Worm (Caenorhabditis elegans): ENCODE results near the gene acr-9.

The acr-9 gene

ce11 chrX:13687111-13687512 is 40.4 kb upstream of the acr-9 start (continued):
- no peak for TF ChIP-seq lag-1 (GFP tag; IDR thresholded peaks at IDR 0.05)
- no peak for TF ChIP-seq let-526 (GFP tag; IDR thresholded peaks at IDR 0.05)
- peak; percentile 34 for TF ChIP-seq K12H6.12 (tag; optimal IDR thresholded peaks at IDR 0.05)
- no peak for TF ChIP-seq hsf-1 (GFP tag; IDR thresholded peaks at IDR 0.05)
- TF ChIP-seq F22D6.2 (tag; optimal IDR thresholded peaks at IDR 0.05): no peak
- TF ChIP-seq dox-1 (GFP tag; IDR thresholded peaks at IDR 0.05): peak; percentile 77; the same call in 1 of the 2 replicates
- no peak for TF ChIP-seq egrh-3 (GFP tag; IDR thresholded peaks at IDR 0.05)
- no peak for TF ChIP-seq die-1 (tag; optimal IDR thresholded peaks at IDR 0.05)
- TF ChIP-seq ztf-6 (GFP tag; IDR thresholded peaks at IDR 0.05): no peak
- peak; percentile 45 for TF ChIP-seq nhr-80 (tag; optimal IDR thresholded peaks at IDR 0.05)
- no peak for TF ChIP-seq madf-6 (GFP tag; IDR thresholded peaks at IDR 0.05)
- TF ChIP-seq F57A8.1 (GFP tag; optimal IDR thresholded peaks at IDR 0.05): no peak
- TF ChIP-seq F52B5.7 (tag; optimal IDR thresholded peaks at IDR 0.05): no peak
- TF ChIP-seq ztf-26 (tag; optimal IDR thresholded peaks at IDR 0.05): no peak
- TF ChIP-seq efl-1 (GFP tag; optimal IDR thresholded peaks at IDR 0.05): no peak
- TF ChIP-seq T07F8.4 (tag; optimal IDR thresholded peaks at IDR 0.05): no peak
- TF ChIP-seq tbp1 (GFP tag; optimal IDR thresholded peaks at IDR 0.05): peak; percentile 10
- TF ChIP-seq F33H1.4 (GFP tag; IDR thresholded peaks at IDR 0.05): no peak
- TF ChIP-seq let-607 (tag; optimal IDR thresholded peaks at IDR 0.05): peak; percentile 54 to 71
- peak; percentile 40 for TF ChIP-seq chd-7 (tag; optimal IDR thresholded peaks at IDR 0.05)
- TF ChIP-seq nfyb-1 (GFP tag; IDR thresholded peaks at IDR 0.05): peak; percentile 42; the same call in 1 of the 2 replicates
- peak; percentile 29; the same call in 1 of the 2 replicates for TF ChIP-seq K11D2.4 (GFP tag; IDR thresholded peaks at IDR 0.05)
- no peak for TF ChIP-seq Y95B8A.8 (GFP tag; IDR thresholded peaks at IDR 0.05)
- TF ChIP-seq ZK185.1 (tag; optimal IDR thresholded peaks at IDR 0.05; ENCODE audit: poor library complexity, severe bottlenecking): no peak
- TF ChIP-seq aptf-3 (GFP tag; IDR thresholded peaks at IDR 0.05): no peak
- TF ChIP-seq C06A6.2 (GFP tag; conservative IDR thresholded peaks at IDR 0.05): 0 out of 2 replicates have a peak, but pooled peaks have one; percentile 27
- no peak for TF ChIP-seq ccch-3 (GFP tag; optimal IDR thresholded peaks at IDR 0.05)
- peak; percentile 14; the same call in 1 of the 2 replicates for TF ChIP-seq rcor-1 (GFP tag; IDR thresholded peaks at IDR 0.05)
- peak; percentile 55 for TF ChIP-seq attf-5 (GFP tag; optimal IDR thresholded peaks at IDR 0.05)
- no peak for TF ChIP-seq zim-3 (tag; optimal IDR thresholded peaks at IDR 0.05)
- TF ChIP-seq aptf-2 (GFP tag; conservative IDR thresholded peaks at IDR 0.05): no peak
- TF ChIP-seq repo-1 (tag; optimal IDR thresholded peaks at IDR 0.05): no peak
- TF ChIP-seq egl-44 (GFP tag; IDR thresholded peaks at IDR 0.05): 0 out of 2 replicates have a peak, but pooled peaks have one; percentile 42
- no peak for TF ChIP-seq mcd-1 (GFP tag; IDR thresholded peaks at IDR 0.05)
- TF ChIP-seq F57C9.4 (tag; optimal IDR thresholded peaks at IDR 0.05): no peak
- TF ChIP-seq lin-40 (tag; optimal IDR thresholded peaks at IDR 0.05): peak; percentile 50
- no peak for TF ChIP-seq tbx-9 (tag; optimal IDR thresholded peaks at IDR 0.05; ENCODE audit: borderline replicate concordance)

- TF ChIP-seq nhr-80 (tag; optimal IDR thresholded peaks at IDR 0.05) (peak; percentile 41), ceh-79 (tag; optimal IDR thresholded peaks at IDR 0.05) (no peak)
Observed at ce11 chrX:13685725-13686124, 39.0 kb upstream of the acr-9 start.

- TF ChIP-seq lin-35 (GFP tag; optimal IDR thresholded peaks at IDR 0.05): no peak
- no peak for TF ChIP-seq athp-1 (tag; optimal IDR thresholded peaks at IDR 0.05)
- TF ChIP-seq ets-4 (GFP tag; optimal IDR thresholded peaks at IDR 0.05): no peak
- no peak for TF ChIP-seq Y53F4B.3 (GFP tag; IDR thresholded peaks at IDR 0.05)
- TF ChIP-seq ama-1 (optimal IDR thresholded peaks at IDR 0.05): no peak
- no peak for TF ChIP-seq ama-1 (GFP tag; optimal IDR thresholded peaks at IDR 0.05)
- no peak for TF ChIP-seq cebp-2 (GFP tag; IDR thresholded peaks at IDR 0.05)
- TF ChIP-seq F23B12.7 (tag; optimal IDR thresholded peaks at IDR 0.05; ENCODE audit: insufficient read depth): no peak
- TF ChIP-seq bed-2 (GFP tag; IDR thresholded peaks at IDR 0.05): no peak
- no peak for TF ChIP-seq egl-18 (GFP tag; IDR thresholded peaks at IDR 0.05)
- no peak for TF ChIP-seq C17E4.6 (GFP tag; IDR thresholded peaks at IDR 0.05)
- TF ChIP-seq B0336.3 (GFP tag; IDR thresholded peaks at IDR 0.05): no peak
- no peak for TF ChIP-seq sea-2 (GFP tag; IDR thresholded peaks at IDR 0.05)
Observed at ce11 chrX:13676892-13677291, 30.2 kb upstream of the acr-9 start, which contains the start of gene gck-4. gck-4 (plus strand) TSS chrX:13677192.
